Fruit fly (Drosophila melanogaster) whole organism, embryonic: ENCODE measurements around the gene TpnC25D.
A peak's percentile ranks its signal among the peaks of the same experiment; 100 is the strongest.

Experiments
- Atf6 ChIP-seq: fragments of 200-800 bp; sonication (Bioruptor generic); IDR thresholded peaks from 2 replicates; pipeline ENCODE4 v1.3.6; 2022; ENCODE audit warnings: missing biosample characterization, missing genetic modification characterization
- C15 ChIP-seq: fragments of 200-800 bp; sonication (Bioruptor generic); IDR thresholded peaks from 3 replicates; pipeline ENCODE4 v1.3.6; 2022; ENCODE audit warnings: missing biosample characterization, missing genetic modification characterization
- CG10267 ChIP-seq: fragments of 200-800 bp; sonication (Bioruptor generic); optimal IDR thresholded peaks from 2 replicates; lab custom pipeline; 2018; ENCODE audit warnings: missing biosample characterization, mild to moderate bottlenecking, missing genetic modification characterization, moderate library complexity
- CG10431 ChIP-seq: fragments of 200-800 bp; sonication (Bioruptor generic); optimal IDR thresholded peaks from 3 replicates; lab custom pipeline; 2018; ENCODE audit warnings: missing biosample characterization, mild to moderate bottlenecking, missing genetic modification characterization
- CG10959 ChIP-seq: fragments of 200-800 bp; sonication (Bioruptor generic); IDR thresholded peaks from 2 replicates; pipeline ENCODE4 v1.3.6; 2022; ENCODE audit warnings: missing biosample characterization, missing genetic modification characterization
- CG11504 ChIP-seq: fragments of 200-800 bp; sonication (Bioruptor generic); optimal IDR thresholded peaks from 3 replicates; lab custom pipeline; 2019; ENCODE audit warnings: missing biosample characterization, mild to moderate bottlenecking, missing genetic modification characterization, moderate library complexity
- CG11695 ChIP-seq: fragments of 200-800 bp; sonication (Bioruptor generic); IDR thresholded peaks from 3 replicates; pipeline ENCODE4 v1.3.6; 2022; ENCODE audit warnings: missing biosample characterization, missing genetic modification characterization
- CG11696 ChIP-seq: fragments of 200-800 bp; sonication (Bioruptor generic); IDR thresholded peaks from 2 replicates; pipeline ENCODE4 v1.3.6; 2022; ENCODE audit warnings: missing biosample characterization, missing genetic modification characterization
- CG11723 ChIP-seq: fragments of 200-800 bp; sonication (Bioruptor generic); optimal IDR thresholded peaks from 2 replicates; lab custom pipeline; 2017; ENCODE audit warnings: missing biosample characterization, mild to moderate bottlenecking, missing genetic modification characterization
- CG14860 ChIP-seq: fragments of 200-800 bp; sonication (Bioruptor generic); IDR thresholded peaks from 3 replicates; pipeline ENCODE4 v1.3.6; 2022; ENCODE audit warnings: missing biosample characterization, missing genetic modification characterization; ENCODE audit not compliant: partially characterized antibody
- CG1529 ChIP-seq: fragments of 200-800 bp; sonication (Bioruptor generic); optimal IDR thresholded peaks from 3 replicates; lab custom pipeline; 2018; ENCODE audit warnings: missing biosample characterization, missing genetic modification characterization
- CG15479 ChIP-seq: fragments of 200-800 bp; sonication (Bioruptor generic); optimal IDR thresholded peaks from 3 replicates; lab custom pipeline; 2019; ENCODE audit warnings: missing biosample characterization, mild to moderate bottlenecking, missing genetic modification characterization, moderate library complexity
- CG15514 ChIP-seq: fragments of 200-800 bp; sonication (Bioruptor generic); optimal IDR thresholded peaks from 3 replicates; lab custom pipeline; 2017; ENCODE audit warnings: missing biosample characterization, missing genetic modification characterization, mild to moderate bottlenecking, moderate library complexity, missing genetic modification reagents
- CG15601 ChIP-seq: fragments of 200-800 bp; sonication (Bioruptor generic); optimal IDR thresholded peaks from 3 replicates; lab custom pipeline; 2019; ENCODE audit warnings: missing biosample characterization, mild to moderate bottlenecking, missing genetic modification characterization, moderate library complexity
- CG16813 ChIP-seq: fragments of 200-800 bp; sonication (Bioruptor generic); IDR thresholded peaks from 3 replicates; pipeline ENCODE4 v1.3.6; 2022; ENCODE audit warnings: missing biosample characterization, missing genetic modification characterization; ENCODE audit not compliant: partially characterized antibody
- CG18619 ChIP-seq: fragments of 200-800 bp; sonication (Bioruptor generic); optimal IDR thresholded peaks from 3 replicates; lab custom pipeline; 2017; ENCODE audit warnings: missing biosample characterization, mild to moderate bottlenecking, missing genetic modification characterization
- CG30020 ChIP-seq: fragments of 200-800 bp; optimal IDR thresholded peaks from 2 replicates; lab custom pipeline; 2019; ENCODE audit warnings: missing biosample characterization, mild to moderate bottlenecking, missing genetic modification characterization, moderate library complexity
- CG30431 ChIP-seq: fragments of 200-800 bp; sonication (Bioruptor generic); optimal IDR thresholded peaks from 2 replicates; lab custom pipeline; 2017; ENCODE audit warnings: missing biosample characterization, missing genetic modification characterization
- CG4617 ChIP-seq: fragments of 200-800 bp; sonication (Bioruptor generic); optimal IDR thresholded peaks from 3 replicates; lab custom pipeline; 2016; ENCODE audit warnings: missing biosample characterization, missing genetic modification characterization, borderline replicate concordance
- CG6689 ChIP-seq: fragments of 200-800 bp; sonication (Bioruptor generic); IDR thresholded peaks from 2 replicates; pipeline ENCODE4 v1.3.6; 2022; ENCODE audit warnings: missing biosample characterization, missing genetic modification characterization
- CG7271 ChIP-seq: fragments of 200-800 bp; sonication (Bioruptor generic); optimal IDR thresholded peaks from 2 replicates; lab custom pipeline; 2018; ENCODE audit warnings: missing biosample characterization, mild to moderate bottlenecking, missing genetic modification characterization, moderate library complexity
- CG7357 ChIP-seq: fragments of 200-800 bp; sonication (Bioruptor generic); IDR thresholded peaks from 3 replicates; pipeline ENCODE4 v1.3.6; 2022; ENCODE audit warnings: missing biosample characterization, missing genetic modification characterization
- Chrac-16 ChIP-seq: fragments of 200-800 bp; sonication (Bioruptor generic); optimal IDR thresholded peaks from 3 replicates; lab custom pipeline; 2016; ENCODE audit warnings: missing biosample characterization, missing genetic modification characterization
- D19B ChIP-seq: fragments of 200-800 bp; sonication (Bioruptor generic); optimal IDR thresholded peaks from 2 replicates; lab custom pipeline; 2017; ENCODE audit warnings: missing biosample characterization, mild to moderate bottlenecking, missing genetic modification characterization
- Dek ChIP-seq: fragments of 200-800 bp; sonication (Bioruptor generic); optimal IDR thresholded peaks from 3 replicates; lab custom pipeline; 2019; ENCODE audit warnings: missing biosample characterization, mild to moderate bottlenecking, missing genetic modification characterization, moderate library complexity
- Kr ChIP-seq: fragments of 200-800 bp; sonication (Bioruptor generic); optimal IDR thresholded peaks from 2 replicates; lab custom pipeline; 2017; ENCODE audit warnings: missing biosample characterization, mild to moderate bottlenecking, missing genetic modification characterization
- Max ChIP-seq: fragments of 200-800 bp; sonication (Bioruptor generic); optimal IDR thresholded peaks from 2 replicates; lab custom pipeline; 2016; ENCODE audit warnings: missing biosample characterization, mild to moderate bottlenecking, missing genetic modification characterization
- Med ChIP-seq: fragments of 200-800 bp; sonication (Bioruptor generic); peaks from one replicate; lab custom pipeline; 2016; ENCODE audit warnings: missing biosample characterization, missing genetic modification characterization, mild to moderate bottlenecking, inconsistent platforms, moderate library complexity
- Mrtf ChIP-seq: fragments of 200-800 bp; sonication (Bioruptor generic); IDR thresholded peaks from 3 replicates; pipeline ENCODE4 v1.3.6; 2022; ENCODE audit warnings: missing biosample characterization, missing genetic modification characterization
- NK7.1 ChIP-seq: fragments of 200-800 bp; sonication (Bioruptor generic); optimal IDR thresholded peaks from 3 replicates; lab custom pipeline; 2016; ENCODE audit warnings: missing biosample characterization, missing genetic modification characterization
- Nf-YC ChIP-seq: fragments of 200-800 bp; optimal IDR thresholded peaks from 3 replicates; lab custom pipeline; 2019; ENCODE audit warnings: missing biosample characterization, mild to moderate bottlenecking, missing genetic modification characterization, moderate library complexity
- Sox102F ChIP-seq: fragments of 200-800 bp; sonication (Bioruptor generic); optimal IDR thresholded peaks from 2 replicates; lab custom pipeline; 2018; ENCODE audit warnings: missing biosample characterization, mild to moderate bottlenecking, missing genetic modification characterization, moderate library complexity
- Spps ChIP-seq: fragments of 200-800 bp; sonication (Bioruptor generic); optimal IDR thresholded peaks from 2 replicates; lab custom pipeline; 2018; ENCODE audit warnings: missing biosample characterization, mild to moderate bottlenecking, missing genetic modification characterization
- Sry-β ChIP-seq: fragments of 200-800 bp; sonication (Bioruptor generic); optimal IDR thresholded peaks from 2 replicates; lab custom pipeline; 2018; ENCODE audit warnings: missing biosample characterization, mild to moderate bottlenecking, missing genetic modification characterization, moderate library complexity
- Vsx1 ChIP-seq: fragments of 200-800 bp; sonication (Bioruptor generic); optimal IDR thresholded peaks from 2 replicates; lab custom pipeline; 2017; ENCODE audit warnings: missing biosample characterization, mild to moderate bottlenecking, missing genetic modification characterization, missing genetic modification reagents
- Xrp1 ChIP-seq: fragments of 200-800 bp; sonication (Bioruptor generic); IDR thresholded peaks from 2 replicates; pipeline ENCODE4 v1.3.6; 2022; ENCODE audit warnings: missing biosample characterization, missing genetic modification characterization
- fru ChIP-seq: fragments of >200 bp; optimal IDR thresholded peaks from 2 replicates; lab custom pipeline; 2017
- gcm ChIP-seq: fragments of 200-800 bp; sonication (Bioruptor generic); optimal IDR thresholded peaks from 2 replicates; lab custom pipeline; 2019; ENCODE audit warnings: missing biosample characterization, mild to moderate bottlenecking, missing genetic modification characterization, moderate library complexity
- knrl ChIP-seq: fragments of 200-800 bp; sonication (Bioruptor generic); IDR thresholded peaks from 3 replicates; pipeline ENCODE4 v1.3.6; 2022; ENCODE audit warnings: missing biosample characterization, missing genetic modification characterization; ENCODE audit not compliant: partially characterized antibody
- mld ChIP-seq: fragments of 200-800 bp; sonication (Bioruptor generic); IDR thresholded peaks from 3 replicates; pipeline ENCODE4 v1.3.6; 2022; ENCODE audit warnings: missing biosample characterization, missing genetic modification characterization; ENCODE audit not compliant: partially characterized antibody
- nerfin-1 ChIP-seq: fragments of 200-800 bp; sonication (Bioruptor generic); optimal IDR thresholded peaks from 3 replicates; lab custom pipeline; 2019; ENCODE audit warnings: missing biosample characterization, mild to moderate bottlenecking, missing genetic modification characterization, moderate library complexity
- org-1 ChIP-seq: fragments of 200-800 bp; sonication (Bioruptor generic); optimal IDR thresholded peaks from 2 replicates; lab custom pipeline; 2017; ENCODE audit warnings: missing biosample characterization, missing genetic modification characterization
- pzg ChIP-seq: fragments of 200-800 bp; sonication (Bioruptor generic); optimal IDR thresholded peaks from 3 replicates; lab custom pipeline; 2018; ENCODE audit warnings: missing biosample characterization, mild to moderate bottlenecking, missing genetic modification characterization, moderate library complexity
- ranshi ChIP-seq: fragments of 200-800 bp; sonication (Bioruptor generic); IDR thresholded peaks from 2 replicates; pipeline ENCODE4 v1.3.6; 2022; ENCODE audit warnings: missing biosample characterization, missing genetic modification characterization
- sc ChIP-seq, 3 experiments: fragments of >200 bp in 2 of 3; fragments of 200-800 bp in 1 of 3; sonication (Bioruptor generic) in 1 of 3; optimal IDR thresholded peaks; 2 replicates in 2 of 3; 3 replicates in 1 of 3; lab custom pipeline; 2017; ENCODE audit warnings: mild to moderate bottlenecking in 1 of 3, missing biosample characterization in 1 of 3, missing genetic modification characterization in 1 of 3, missing genetic modification reagents in 1 of 3
- slp2 ChIP-seq: fragments of 200-800 bp; sonication (Bioruptor generic); optimal IDR thresholded peaks from 2 replicates; lab custom pipeline; 2016; ENCODE audit warnings: missing biosample characterization, missing genetic modification characterization
- tgo ChIP-seq: fragments of 200-800 bp; sonication (Bioruptor generic); IDR thresholded peaks from 3 replicates; pipeline ENCODE4 v1.3.6; 2022; ENCODE audit warnings: missing biosample characterization, missing genetic modification characterization
- toy ChIP-seq: fragments of 200-800 bp; sonication (Bioruptor generic); IDR thresholded peaks from 2 replicates; pipeline ENCODE4 v1.3.6; 2022; ENCODE audit warnings: missing biosample characterization, missing genetic modification characterization
- vfl ChIP-seq: fragments of 200-800 bp; sonication (Bioruptor generic); optimal IDR thresholded peaks from 2 replicates; lab custom pipeline; 2016; ENCODE audit warnings: missing biosample characterization, missing genetic modification characterization

Gene TpnC25D

DNA sequence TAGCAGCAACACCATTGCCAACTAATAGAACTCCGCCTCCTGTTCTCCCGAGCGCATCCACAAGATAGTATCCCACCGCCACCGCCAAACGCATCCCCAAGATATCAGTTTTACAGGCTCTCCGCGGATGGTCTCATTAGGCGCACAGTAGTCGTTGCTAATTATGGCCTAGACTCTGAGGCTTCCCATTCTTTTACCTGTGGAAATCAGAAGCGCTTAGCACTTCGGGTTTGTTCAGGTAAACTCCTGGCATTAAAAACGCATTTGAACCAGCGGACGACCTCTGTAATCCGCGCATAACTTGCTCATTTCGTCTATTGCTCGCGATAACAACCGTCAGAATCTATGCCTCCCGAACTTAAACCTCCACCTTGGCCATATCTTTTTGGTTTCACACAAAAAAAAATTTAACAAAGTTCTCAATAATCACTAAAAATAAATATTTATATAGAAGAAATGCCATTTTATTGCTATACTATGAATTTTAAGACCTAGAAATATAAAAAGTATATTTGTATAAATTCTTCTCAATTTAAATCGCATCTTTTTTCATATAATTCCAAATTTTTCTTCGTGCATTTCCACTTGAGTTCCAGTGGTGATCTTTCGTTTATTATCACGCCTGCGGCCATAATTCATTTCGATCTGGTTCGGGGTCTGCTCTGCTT lies 21.5 kb downstream of the TpnC25D start (continued):
- TF ChIP-seq CG15514 (GFP tag; lab: Kevin White, UChicago) (no peak), CG18619 (GFP tag; lab: Kevin White, UChicago) (no peak), CG10959 (GFP tag; lab: Robert Waterston, UW) (peak; percentile 74), CG11695 (GFP tag; lab: Robert Waterston, UW) (peak; percentile 59; the same call in 2 of the 3 replicates), Mrtf (GFP tag; lab: Robert Waterston, UW) (no peak), CG1529 (GFP tag; lab: Kevin White, UChicago) (peak; percentile 59), sc (optimal IDR thresholded peaks at IDR 0.05; lab: Kevin White, UChicago) (no peak), sc (GFP tag; optimal IDR thresholded peaks at IDR 0.05; lab: Kevin White, UChicago) (peak; percentile 17), CG11504 (tag; lab: Kevin White, UChicago) (peak; percentile 71), pzg (GFP tag; lab: Kevin White, UChicago) (no peak), Sox102F (GFP tag; lab: Kevin White, UChicago) (peak; percentile 56), Spps (peak; percentile 76), CG16813 (GFP tag; lab: Robert Waterston, UW) (no peak), mld (GFP tag; lab: Robert Waterston, UW) (no peak), CG15601 (tag; lab: Kevin White, UChicago) (peak; percentile 81), Max (GFP tag; lab: Kevin White, UChicago) (peak; percentile 28), Dek (tag; lab: Kevin White, UChicago) (no peak), nerfin-1 (tag; lab: Kevin White, UChicago) (peak; percentile 54), Sry-β (GFP tag; lab: Kevin White, UChicago) (peak; percentile 5), CG10267 (tag; lab: Kevin White, UChicago) (peak; percentile 84), ranshi (GFP tag; lab: Robert Waterston, UW) (0 out of 2 replicates have a peak, but pooled peaks have one; percentile 34), Chrac-16 (GFP tag; lab: Kevin White, UChicago) (peak; percentile 40), C15 (GFP tag; lab: Robert Waterston, UW) (no peak), CG6689 (GFP tag; lab: Robert Waterston, UW) (peak; percentile 77), toy (GFP tag; lab: Robert Waterston, UW) (no peak), vfl (no peak), Kr (GFP tag; lab: Kevin White, UChicago) (no peak), Atf6 (GFP tag; lab: Robert Waterston, UW) (no peak), CG11723 (GFP tag; lab: Kevin White, UChicago) (peak; percentile 18), CG7357 (GFP tag; lab: Robert Waterston, UW) (peak; percentile 63; the same call in 2 of the 3 replicates), CG15479 (GFP tag; lab: Kevin White, UChicago) (no peak), CG7271 (tag; lab: Kevin White, UChicago) (peak; percentile 49), D19B (GFP tag; lab: Kevin White, UChicago) (no peak), NK7.1 (no peak), fru (no peak), CG4617 (GFP tag; lab: Kevin White, UChicago) (peak; percentile 11), CG10431 (no peak), CG11696 (no peak)

DNA sequence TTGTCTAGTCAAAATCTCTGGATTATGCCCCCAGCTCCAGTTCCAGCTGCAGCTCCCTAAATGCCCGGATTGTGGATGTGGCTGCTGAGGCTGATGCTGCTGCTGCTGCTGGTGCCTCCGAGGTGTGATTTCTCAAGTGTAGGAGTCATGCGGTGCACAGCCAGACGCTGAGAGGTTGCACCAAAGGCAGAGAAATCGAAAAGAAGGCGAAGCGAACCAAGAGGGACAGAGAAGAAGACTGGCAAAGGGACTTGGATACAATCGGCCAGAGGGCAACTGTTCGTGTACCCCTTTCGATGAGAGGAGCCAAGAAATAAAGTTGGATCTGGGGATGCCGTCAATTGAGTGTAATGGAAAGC lies 22.0 kb downstream of the TpnC25D start:
- no peak for TF ChIP-seq Nf-YC (tag; lab: Kevin White, UChicago)
- no peak for TF ChIP-seq CG30431 (GFP tag; lab: Kevin White, UChicago)
- no peak for TF ChIP-seq CG30020 (tag; lab: Kevin White, UChicago)
- TF ChIP-seq NK7.1: no peak
- peak; percentile 20 for TF ChIP-seq gcm (GFP tag; lab: Kevin White, UChicago)
- TF ChIP-seq Med (GFP tag; lab: Kevin White, UChicago): peak; percentile 48
- TF ChIP-seq slp2 (GFP tag; lab: Kevin White, UChicago): no peak
- no peak; the same call in 2 of the 3 replicates for TF ChIP-seq knrl
- 0 out of 3 replicates have a peak, but pooled peaks have one; percentile 1 for TF ChIP-seq tgo (GFP tag; lab: Robert Waterston, UW)
- no peak for TF ChIP-seq CG14860 (GFP tag; lab: Robert Waterston, UW)
- TF ChIP-seq org-1 (GFP tag; lab: Kevin White, UChicago): no peak
- no peak for TF ChIP-seq Xrp1 (GFP tag; lab: Robert Waterston, UW)
- no peak for TF ChIP-seq Vsx1 (GFP tag; lab: Kevin White, UChicago)
- no peak for TF ChIP-seq CG16813 (GFP tag; lab: Robert Waterston, UW)
